Worm (Caenorhabditis elegans) whole organism, L1 larva: ENCODE data around the gene gtf-2F1.

ENCODE experiments used
- C16A3.4 ChIP-seq: fragments of 150-350 bp; optimal IDR thresholded peaks from 2 replicates; lab custom pipeline; 2014; ENCODE audit warnings: missing biosample characterization, missing genetic modification characterization
- C34B4.2 ChIP-seq: sonication (generic microtip); optimal IDR thresholded peaks from 2 replicates; lab custom pipeline; 2017; ENCODE audit warnings: mild to moderate bottlenecking, missing genetic modification characterization, missing compliant biosample characterization
- Y116A8C.19 ChIP-seq: sonication (generic microtip); optimal IDR thresholded peaks from 2 replicates; lab custom pipeline; 2016; ENCODE audit warnings: missing compliant biosample characterization, missing genetic modification characterization, borderline replicate concordance
- aha-1 ChIP-seq: fragments of 150-350 bp; optimal IDR thresholded peaks from 2 replicates; lab custom pipeline; 2014; ENCODE audit warnings: missing biosample characterization, missing genetic modification characterization
- aly-2 ChIP-seq: fragments of 150-350 bp; optimal IDR thresholded peaks from 2 replicates; lab custom pipeline; 2014; ENCODE audit warnings: missing biosample characterization, missing genetic modification characterization
- blmp-1 ChIP-seq: fragments of 150-350 bp; optimal IDR thresholded peaks from 2 replicates; lab custom pipeline; 2014; ENCODE audit warnings: missing biosample characterization, missing genetic modification characterization
- ceh-82 ChIP-seq, 3 experiments: fragments of 150-350 bp in 1 of 3; sonication (generic microtip) in 2 of 3; optimal IDR thresholded peaks; 2 replicates each; lab custom pipeline; 2014 to 2017; ENCODE audit warnings: missing biosample characterization in 3 of 3, missing genetic modification characterization in 3 of 3
- ces-1 ChIP-seq: fragments of 150-350 bp; optimal IDR thresholded peaks from 2 replicates; lab custom pipeline; 2014; ENCODE audit warnings: missing biosample characterization, missing genetic modification reagents, missing genetic modification characterization
- dsc-1 ChIP-seq: sonication (generic microtip); optimal IDR thresholded peaks from 2 replicates; lab custom pipeline; 2016; ENCODE audit warnings: mild to moderate bottlenecking, missing genetic modification characterization, missing compliant biosample characterization
- efl-1 ChIP-seq, 4 experiments: fragments of 150-350 bp; optimal IDR thresholded peaks in 3 of 4; peaks in 1 of 4; 1 replicate in 1 of 4; 2 replicates in 3 of 4; lab custom pipeline; 2014; ENCODE audit warnings: missing biosample characterization in 2 of 4, missing genetic modification characterization in 2 of 4, missing genetic modification reagents in 2 of 4
- egl-13 ChIP-seq: sonication (generic microtip); optimal IDR thresholded peaks from 2 replicates; lab custom pipeline; 2016; ENCODE audit warnings: missing genotype, missing genetic modification reagents, missing genetic modification characterization, missing compliant biosample characterization
- egl-27 ChIP-seq, 2 experiments: fragments of 150-350 bp in 1 of 2; sonication (generic microtip); optimal IDR thresholded peaks; 3 replicates each; lab custom pipeline; 2017 to 2018; ENCODE audit warnings: missing biosample characterization in 2 of 2, missing genetic modification characterization in 2 of 2, missing genetic modification reagents in 2 of 2
- elt-2 ChIP-seq: sonication (generic microtip); optimal IDR thresholded peaks from 2 replicates; lab custom pipeline; 2016; ENCODE audit warnings: missing genetic modification characterization, mild to moderate bottlenecking, inconsistent platforms, missing compliant biosample characterization, missing genetic modification reagents
- elt-3 ChIP-seq, 6 experiments: fragments of 150-350 bp in 1 of 6; sonication (generic microtip); optimal IDR thresholded peaks; 2 replicates each; lab custom pipeline; 2017 to 2018; ENCODE audit warnings: missing biosample characterization in 6 of 6, missing genetic modification characterization in 6 of 6, inconsistent platforms in 1 of 6
- ets-5 ChIP-seq: fragments of 200-800 bp; sonication (Bioruptor generic); IDR thresholded peaks from 2 replicates; pipeline ENCODE4 v1.3.6; 2022; ENCODE audit warnings: missing genetic modification characterization, missing compliant biosample characterization
- fkh-10 ChIP-seq: sonication (generic microtip); optimal IDR thresholded peaks from 2 replicates; lab custom pipeline; 2017; ENCODE audit warnings: missing biosample characterization, missing genetic modification reagents, missing genetic modification characterization
- fkh-8 ChIP-seq: sonication (generic microtip); optimal IDR thresholded peaks from 2 replicates; lab custom pipeline; 2016; ENCODE audit warnings: mild to moderate bottlenecking, missing genetic modification characterization, missing compliant biosample characterization
- fos-1 ChIP-seq: fragments of 150-350 bp; optimal IDR thresholded peaks from 2 replicates; lab custom pipeline; 2014; ENCODE audit warnings: missing biosample characterization, missing genetic modification characterization
- isw-1 ChIP-seq: fragments of 200-800 bp; sonication (Bioruptor generic); IDR thresholded peaks from 2 replicates; pipeline ENCODE4 v1.3.6; 2022; ENCODE audit warnings: missing genetic modification characterization, missing compliant biosample characterization
- lin-14 ChIP-seq: fragments of 200-800 bp; sonication (Bioruptor generic); optimal IDR thresholded peaks from 2 replicates; lab custom pipeline; 2018; ENCODE audit warnings: mild to moderate bottlenecking, missing genetic modification characterization, moderate library complexity, missing compliant biosample characterization
- lin-35 ChIP-seq, 2 experiments: fragments of 150-350 bp; optimal IDR thresholded peaks; 2 replicates each; lab custom pipeline; 2014; ENCODE audit warnings: missing biosample characterization in 2 of 2, missing genetic modification characterization in 2 of 2, missing genetic modification reagents in 2 of 2
- lin-39 ChIP-seq: fragments of 150-350 bp; optimal IDR thresholded peaks from 2 replicates; lab custom pipeline; 2014; ENCODE audit warnings: missing biosample characterization, missing genetic modification reagents, missing genetic modification characterization
- lsy-2 ChIP-seq, 2 experiments: fragments of 150-350 bp; optimal IDR thresholded peaks; 2 replicates each; lab custom pipeline; 2014; ENCODE audit warnings: missing biosample characterization in 2 of 2, missing genetic modification characterization in 2 of 2
- nhr-11 ChIP-seq: fragments of 150-350 bp; optimal IDR thresholded peaks from 2 replicates; lab custom pipeline; 2014; ENCODE audit warnings: missing biosample characterization, missing genetic modification characterization
- nhr-237 ChIP-seq: fragments of 150-350 bp; optimal IDR thresholded peaks from 2 replicates; lab custom pipeline; 2014; ENCODE audit warnings: missing biosample characterization, missing genetic modification characterization
- nhr-47 ChIP-seq: sonication (generic microtip); optimal IDR thresholded peaks from 2 replicates; lab custom pipeline; 2016; ENCODE audit warnings: mild to moderate bottlenecking, missing genetic modification characterization, moderate library complexity, missing compliant biosample characterization
- nhr-71 ChIP-seq: sonication (generic microtip); optimal IDR thresholded peaks from 2 replicates; lab custom pipeline; 2016; ENCODE audit warnings: mild to moderate bottlenecking, missing genetic modification characterization, moderate library complexity, missing compliant biosample characterization
- nhr-76 ChIP-seq: sonication (generic microtip); optimal IDR thresholded peaks from 2 replicates; lab custom pipeline; 2017; ENCODE audit warnings: missing biosample characterization, missing genetic modification characterization
- nhr-77 ChIP-seq: fragments of 150-350 bp; optimal IDR thresholded peaks from 2 replicates; lab custom pipeline; 2014; ENCODE audit warnings: missing biosample characterization, missing genetic modification characterization
- pqm-1 ChIP-seq: sonication (generic microtip); optimal IDR thresholded peaks from 3 replicates; lab custom pipeline; 2017; ENCODE audit warnings: missing biosample characterization, missing genetic modification characterization
- snu-23 ChIP-seq: sonication (generic microtip); optimal IDR thresholded peaks from 2 replicates; lab custom pipeline; 2016; ENCODE audit warnings: missing genetic modification characterization, missing compliant biosample characterization
- sox-4 ChIP-seq: sonication (generic microtip); optimal IDR thresholded peaks from 2 replicates; lab custom pipeline; 2016; ENCODE audit warnings: missing genetic modification characterization, missing compliant biosample characterization
- sptf-1 ChIP-seq: fragments of 150-350 bp; optimal IDR thresholded peaks from 2 replicates; lab custom pipeline; 2014; ENCODE audit warnings: missing biosample characterization, missing genetic modification characterization
- sup-37 ChIP-seq: fragments of 200-800 bp; sonication (Bioruptor generic); optimal IDR thresholded peaks from 2 replicates; lab custom pipeline; 2018; ENCODE audit warnings: mild to moderate bottlenecking, missing genetic modification characterization, missing compliant biosample characterization
- tbx-2 ChIP-seq: sonication (generic microtip); optimal IDR thresholded peaks from 2 replicates; lab custom pipeline; 2016; ENCODE audit warnings: missing genetic modification characterization, missing compliant biosample characterization
- unc-130 ChIP-seq: fragments of 150-350 bp; optimal IDR thresholded peaks from 2 replicates; lab custom pipeline; 2017; ENCODE audit warnings: missing biosample characterization, missing genetic modification characterization, inconsistent platforms
- unc-30 ChIP-seq: sonication (generic microtip); optimal IDR thresholded peaks from 2 replicates; lab custom pipeline; 2017; ENCODE audit warnings: missing biosample characterization, missing genetic modification characterization
- unc-98 ChIP-seq: fragments of 200-800 bp; sonication (Bioruptor generic); IDR thresholded peaks from 2 replicates; pipeline ENCODE4 v1.3.6; 2022; ENCODE audit warnings: missing genetic modification characterization, missing compliant biosample characterization
- zip-4 ChIP-seq: fragments of 200-800 bp; sonication (Bioruptor generic); optimal IDR thresholded peaks from 2 replicates; lab custom pipeline; 2018; ENCODE audit warnings: mild to moderate bottlenecking, missing genetic modification characterization, moderate library complexity, missing compliant biosample characterization

Gene gtf-2F1

ce11 chrII:4291799-4292198 is 9.6 kb upstream of the gtf-2F1 start:
- TF ChIP-seq fos-1 (tag; lab: Kevin White, UChicago) = no peak
- no peak for TF ChIP-seq nhr-237 (tag; lab: Kevin White, UChicago)
- TF ChIP-seq ces-1 = peak; percentile 16
- TF ChIP-seq fkh-10 = peak; percentile 65
- peak; percentile 68 for TF ChIP-seq lin-14 (GFP tag; lab: Kevin White, UChicago)
- TF ChIP-seq, all 84 proteins: peak for 3

ce11 chrII:4293027-4293522 is 8.3 kb upstream of the gtf-2F1 start:
- TF ChIP-seq aha-1 (tag; lab: Kevin White, UChicago) (no peak), efl-1 (optimal IDR thresholded peaks at IDR 0.05; lab: Kevin White, UChicago) (no peak), efl-1 (GFP tag; optimal IDR thresholded peaks at IDR 0.05 in 1 of 2; lab: Kevin White, UChicago) (peak in 1 of 2 experiments; percentile 77), isw-1 (GFP tag; lab: Robert Waterston, UW) (no peak), lsy-2 (tag; optimal IDR thresholded peaks at IDR 0.05; lab: Kevin White, UChicago) (peak in 1 of 2 experiments; percentile 0), lin-14 (GFP tag; lab: Kevin White, UChicago) (peak; percentile 18)
- TF ChIP-seq, all 84 proteins: peak for 3

DNA sequence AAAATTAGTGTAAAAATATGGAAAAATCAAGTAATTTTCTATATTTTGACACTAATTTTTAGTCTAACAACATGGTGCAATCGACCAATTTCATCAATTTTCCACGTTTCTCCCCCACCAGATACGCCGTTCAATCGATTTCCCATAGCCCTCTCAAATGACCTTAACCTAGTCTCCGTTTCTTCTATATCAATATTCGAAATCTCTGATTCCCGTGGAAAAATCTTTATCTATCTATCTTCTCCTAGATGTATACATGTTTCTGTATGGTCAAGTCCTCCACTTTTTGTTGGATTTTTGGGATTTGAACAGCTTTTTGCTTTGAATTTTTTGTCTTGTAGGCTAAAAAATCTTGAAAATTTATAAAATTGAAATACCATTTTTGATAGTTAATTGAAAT is 7.2 kb upstream of the gtf-2F1 start:
- TF ChIP-seq zip-4 (no peak), blmp-1 (peak; percentile 24), lin-14 (GFP tag; lab: Kevin White, UChicago) (peak; percentile 20), efl-1 (optimal IDR thresholded peaks at IDR 0.05; lab: Kevin White, UChicago) (no peak), efl-1 (GFP tag; optimal IDR thresholded peaks at IDR 0.05 in 1 of 2; lab: Kevin White, UChicago) (peak in 1 of 2 experiments; percentile 80)

DNA sequence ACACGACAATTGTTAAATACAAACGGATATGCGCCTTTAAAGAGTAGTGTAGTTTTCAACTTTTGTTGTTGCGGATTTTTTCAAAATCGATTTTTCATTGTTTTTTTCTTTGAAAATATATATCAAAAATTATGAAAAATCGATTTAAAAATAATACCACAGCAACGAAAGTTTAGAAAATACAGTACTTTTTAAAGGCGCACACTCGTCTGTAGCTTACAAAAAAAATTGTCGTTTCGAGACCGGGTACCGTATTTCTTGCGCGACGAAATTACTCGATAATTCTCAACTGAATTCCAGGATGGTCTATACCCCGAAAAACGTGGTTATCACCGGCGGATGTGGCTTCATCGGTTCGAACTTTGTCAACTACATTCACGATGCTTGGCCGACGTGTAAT is 6.6 kb upstream of the gtf-2F1 start, which contains the start of gene rml-4:
TSS of gene rml-4 (plus strand) at position 301 of the 400 bp plus-strand sequence.
- TF ChIP-seq sup-37 (no peak), efl-1 (optimal IDR thresholded peaks at IDR 0.05; lab: Kevin White, UChicago) (no peak), efl-1 (GFP tag; optimal IDR thresholded peaks at IDR 0.05 in 1 of 2; lab: Kevin White, UChicago) (peak in 1 of 2 experiments; percentile 71), unc-30 (no peak)

DNA sequence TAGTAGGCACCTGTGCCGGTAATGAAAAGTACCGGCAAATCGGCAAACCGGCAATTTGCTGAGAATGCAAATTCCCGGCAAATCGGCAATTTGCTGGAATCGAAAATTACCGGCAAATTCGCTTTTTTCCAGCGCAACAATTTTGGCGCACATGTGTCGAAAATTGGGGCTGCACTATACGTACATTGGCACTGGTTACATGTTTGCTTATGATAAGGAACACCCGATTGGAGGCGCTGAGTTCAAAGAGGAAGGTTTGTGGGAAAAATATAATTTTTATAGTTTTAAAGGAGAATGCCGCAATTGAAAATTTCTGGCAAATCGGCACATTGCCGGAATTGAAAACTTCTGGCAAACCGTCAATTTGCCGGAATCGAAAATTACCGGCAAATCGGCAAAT is 4.1 kb upstream of the gtf-2F1 start:
- TF ChIP-seq aly-2 = no peak
- peak; percentile 63 for TF ChIP-seq elt-2 (tag; lab: Kevin White, UChicago)

DNA sequence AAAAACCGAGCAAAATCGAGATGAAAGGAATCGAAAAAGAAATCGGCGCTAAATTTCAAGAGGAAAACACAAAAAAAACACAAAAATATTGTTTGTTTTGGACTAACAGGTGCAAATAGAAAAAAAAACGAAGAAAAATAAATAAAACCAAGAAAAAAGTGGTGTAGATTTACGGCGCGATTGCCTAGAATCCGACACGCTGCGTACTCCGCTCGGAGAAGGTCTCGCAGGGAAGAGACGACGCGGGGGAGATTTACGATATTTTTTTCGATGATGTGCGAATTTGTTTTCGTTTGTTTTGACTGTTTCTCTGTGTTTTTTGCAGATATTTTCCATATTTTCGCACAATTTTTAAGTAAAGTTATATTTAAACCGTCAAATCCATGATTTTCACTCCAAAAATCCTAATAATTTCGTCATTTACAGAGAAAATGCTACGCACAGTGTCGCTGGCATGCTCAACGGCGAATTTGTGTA is 2.1 kb upstream of the gtf-2F1 start, which contains the start of gene sco-1:
TSS of gene sco-1 (plus strand) at position 427 of the 477 bp plus-strand sequence.
- TF ChIP-seq unc-98 = peak; percentile 94
- TF ChIP-seq dsc-1 (tag; lab: Kevin White, UChicago) = peak; percentile 98
- peak; percentile 91 for TF ChIP-seq fkh-10
- TF ChIP-seq C34B4.2 (tag; lab: Kevin White, UChicago) = peak; percentile 79
- peak; percentile 26 to 56 for TF ChIP-seq egl-27 (tag; optimal IDR thresholded peaks at IDR 0.05; lab: Kevin White, UChicago)
- peak; percentile 95 for TF ChIP-seq sox-4
- TF ChIP-seq nhr-76 (tag; lab: Kevin White, UChicago) = peak; percentile 65
- peak; percentile 98 for TF ChIP-seq nhr-71 (tag; lab: Kevin White, UChicago)
- TF ChIP-seq lin-35 (GFP tag; optimal IDR thresholded peaks at IDR 0.05; lab: Kevin White, UChicago) = peak; percentile 88 to 91
- peak in 3 of 6 experiments; percentile 82 to 97 (median 94) for TF ChIP-seq elt-3 (tag; optimal IDR thresholded peaks at IDR 0.05; lab: Kevin White, UChicago)
- peak; percentile 95 for TF ChIP-seq nhr-77 (tag; lab: Kevin White, UChicago)
- peak; percentile 99 for TF ChIP-seq elt-2 (tag; lab: Kevin White, UChicago)
- TF ChIP-seq ets-5 (GFP tag; lab: Robert Waterston, UW) = no peak
- TF ChIP-seq fos-1 (tag; lab: Kevin White, UChicago) = peak; percentile 93
- TF ChIP-seq fkh-8 (tag; lab: Kevin White, UChicago) = peak; percentile 98
- no peak for TF ChIP-seq pqm-1
- TF ChIP-seq blmp-1 = peak; percentile 79
- peak; percentile 97 for TF ChIP-seq egl-13
- peak; percentile 85 for TF ChIP-seq nhr-11 (tag; lab: Kevin White, UChicago)
- TF ChIP-seq sptf-1 = no peak
- TF ChIP-seq lin-39 (tag; lab: Kevin White, UChicago) = peak; percentile 92
- peak; percentile 33 for TF ChIP-seq ces-1
- TF ChIP-seq ceh-82 (tag; optimal IDR thresholded peaks at IDR 0.05; lab: Kevin White, UChicago) = peak; percentile 97 to 98 (median 98)
- peak; percentile 93 for TF ChIP-seq C16A3.4 (tag; lab: Kevin White, UChicago)
- TF ChIP-seq unc-130 (tag; lab: Kevin White, UChicago) = peak; percentile 92
- peak; percentile 93 to 95 for TF ChIP-seq efl-1 (optimal IDR thresholded peaks at IDR 0.05; lab: Kevin White, UChicago)
- TF ChIP-seq efl-1 (GFP tag; optimal IDR thresholded peaks at IDR 0.05 in 1 of 2; lab: Kevin White, UChicago) = peak; percentile 84 to 99
- peak; percentile 98 for TF ChIP-seq nhr-47 (tag; lab: Kevin White, UChicago)
- TF ChIP-seq snu-23 (GFP tag; lab: Kevin White, UChicago) = peak; percentile 99
- peak; percentile 98 for TF ChIP-seq tbx-2 (tag; lab: Kevin White, UChicago)
- peak; percentile 76 for TF ChIP-seq aha-1 (tag; lab: Kevin White, UChicago)
- TF ChIP-seq Y116A8C.19 = peak; percentile 85
